Worm (Caenorhabditis elegans): ENCODE results near the gene unc-105.

ce11 chrII:8162120-8162648 is 45.9 kb downstream of the unc-105 start, which contains the start of the genes emb-27 and rrf-3:
- TF ChIP-seq nhr-12 (tag; optimal IDR thresholded peaks at IDR 0.05) (no peak), alr-1 (tag; optimal IDR thresholded peaks at IDR 0.05) (no peak), peb-1 (tag; optimal IDR thresholded peaks at IDR 0.05) (no peak), ceh-82 (tag; optimal IDR thresholded peaks at IDR 0.05) (no peak), snpc-4 (tag; optimal IDR thresholded peaks at IDR 0.05) (no peak)
